Worm (Caenorhabditis elegans): ENCODE measurements around the gene svh-1.

- TF ChIP-seq ceh-22 (tag; optimal IDR thresholded peaks at IDR 0.05) (no peak), hlh-6 (tag; optimal IDR thresholded peaks at IDR 0.05) (no peak), hlh-30 (tag; optimal IDR thresholded peaks at IDR 0.05; ENCODE audit: insufficient read depth) (no peak), K02D7.2 (tag; optimal IDR thresholded peaks at IDR 0.05) (no peak), pha-4 (tag; optimal IDR thresholded peaks at IDR 0.05) (no peak), Y22D7AL.16 (tag; optimal IDR thresholded peaks at IDR 0.05) (no peak), ceh-9 (tag; optimal IDR thresholded peaks at IDR 0.05) (no peak), ceh-31 (tag; optimal IDR thresholded peaks at IDR 0.05) (no peak), K09A11.1 (tag; optimal IDR thresholded peaks at IDR 0.05; ENCODE audit: insufficient read depth) (no peak), unc-55 (GFP tag; optimal IDR thresholded peaks at IDR 0.05) (no peak), lim-6 (tag; optimal IDR thresholded peaks at IDR 0.05) (no peak), dmd-4 (tag; optimal IDR thresholded peaks at IDR 0.05; ENCODE audit: borderline replicate concordance) (no peak)
Measured at ce11 chrIV:8201133-8201532, 5.3 kb upstream of the svh-1 start, which contains the start of gene glrx-22.

Data from whole organism, late embryonic.